Fruit fly (Drosophila melanogaster): ENCODE measurements around the gene VAChT.

The VAChT gene

DNA sequence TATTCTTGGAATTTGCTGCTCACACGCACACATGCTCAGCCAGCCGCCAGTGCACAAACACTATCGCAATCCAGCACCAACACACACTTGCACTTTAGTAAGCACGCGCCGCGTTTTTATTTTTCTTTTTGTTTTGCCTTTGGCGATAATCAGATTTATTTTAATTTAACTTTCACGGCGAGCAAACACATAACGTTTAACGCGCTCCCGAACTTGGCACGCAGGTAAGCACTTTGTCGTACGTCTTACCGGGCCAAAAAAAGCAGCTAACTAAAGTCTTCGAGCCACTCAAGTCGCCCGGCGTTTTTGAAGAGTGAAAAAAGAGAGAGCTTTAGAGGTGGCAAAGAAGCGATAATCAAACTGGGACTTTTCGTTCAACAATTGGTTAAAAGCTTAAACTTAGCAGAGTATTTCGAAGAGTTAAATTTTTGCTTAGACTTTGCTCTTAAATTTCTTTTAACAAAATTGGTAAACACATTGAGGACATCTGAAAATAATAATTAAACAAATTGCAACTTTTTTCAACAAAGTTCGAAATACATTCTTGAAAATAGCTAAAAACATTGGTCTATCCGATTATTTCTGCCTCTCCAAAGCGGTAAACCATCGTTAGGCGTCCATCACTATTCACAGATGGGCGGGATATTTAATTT lies 38.1 kb downstream of the VAChT start, which contains the start of gene Mekk1 (continued):
- peak; percentile 92 for TF ChIP-seq row (GFP tag; IDR thresholded peaks at IDR 0.05)
- no peak for TF ChIP-seq Doc2 (GFP tag; IDR thresholded peaks at IDR 0.05)
- TF ChIP-seq CG13424 (tag; optimal IDR thresholded peaks at IDR 0.05), result peak; percentile 74
- no peak for TF ChIP-seq CG17328 (GFP tag; IDR thresholded peaks at IDR 0.05)
- TF ChIP-seq sisA (GFP tag; IDR thresholded peaks at IDR 0.05), result no peak
- no peak for TF ChIP-seq Neu2 (GFP tag; optimal IDR thresholded peaks at IDR 0.05; ENCODE audit: borderline replicate concordance)
- peak; percentile 65 for TF ChIP-seq Nf-YC (tag; optimal IDR thresholded peaks at IDR 0.05)
- no peak for TF ChIP-seq trem (tag; optimal IDR thresholded peaks at IDR 0.05)
- TF ChIP-seq CG7372 (GFP tag; IDR thresholded peaks at IDR 0.05), result peak; percentile 20; the same call in 1 of the 2 replicates
- TF ChIP-seq fd96Cb (tag; optimal IDR thresholded peaks at IDR 0.05), result no peak
- TF ChIP-seq CG2678 (tag; optimal IDR thresholded peaks at IDR 0.05), result peak; percentile 70
- TF ChIP-seq CG18599 (GFP tag; optimal IDR thresholded peaks at IDR 0.05), result peak; percentile 57
- TF ChIP-seq CG6689 (GFP tag; IDR thresholded peaks at IDR 0.05), result 0 out of 2 replicates have a peak, but pooled peaks have one; percentile 19
- peak; percentile 14 for TF ChIP-seq gfzf (GFP tag; optimal IDR thresholded peaks at IDR 0.05)
- TF ChIP-seq scrt (GFP tag; optimal IDR thresholded peaks at IDR 0.05), result peak; percentile 72
- no peak for TF ChIP-seq CG15479 (GFP tag; optimal IDR thresholded peaks at IDR 0.05)
- peak; percentile 53 for TF ChIP-seq shn (GFP tag; optimal IDR thresholded peaks at IDR 0.05)
- peak; percentile 4 for TF ChIP-seq CG4617 (GFP tag; optimal IDR thresholded peaks at IDR 0.05; ENCODE audit: borderline replicate concordance)
- peak; percentile 19 for TF ChIP-seq Camta (GFP tag; optimal IDR thresholded peaks at IDR 0.05)
- TF ChIP-seq Ets65A (GFP tag), result peak; percentile 81
- TF ChIP-seq CG14050 (GFP tag; IDR thresholded peaks at IDR 0.05), result 0 out of 3 replicates have a peak, but pooled peaks have one; percentile 26
- peak; percentile 55 for TF ChIP-seq Xbp1 (GFP tag; optimal IDR thresholded peaks at IDR 0.05)
- TF ChIP-seq CG8765 (GFP tag; IDR thresholded peaks at IDR 0.05), result no peak
- no peak for TF ChIP-seq z (GFP tag; IDR thresholded peaks at IDR 0.05)
- TF ChIP-seq pb (GFP tag; optimal IDR thresholded peaks at IDR 0.05), result no peak
- no peak for TF ChIP-seq CG10462 (GFP tag; optimal IDR thresholded peaks at IDR 0.05)
- no peak for TF ChIP-seq CG11247 (GFP tag; IDR thresholded peaks at IDR 0.05)
- peak; percentile 60 for TF ChIP-seq grau (tag; optimal IDR thresholded peaks at IDR 0.05)
- TF ChIP-seq twi (tag; optimal IDR thresholded peaks at IDR 0.05), result peak; percentile 12
- TF ChIP-seq CG12769 (tag; optimal IDR thresholded peaks at IDR 0.05), result no peak
- no peak for TF ChIP-seq Adf1 (GFP tag; IDR thresholded peaks at IDR 0.05)
- no peak for TF ChIP-seq fd64A (GFP tag; optimal IDR thresholded peaks at IDR 0.05)
- no peak for TF ChIP-seq MBD-R2 (GFP tag; IDR thresholded peaks at IDR 0.05)
- TF ChIP-seq CG10431 (GFP tag; optimal IDR thresholded peaks at IDR 0.05), result peak; percentile 7
- no peak for TF ChIP-seq CG5180 (GFP tag; optimal IDR thresholded peaks at IDR 0.05)
- peak; percentile 82 for TF ChIP-seq BEAF-32 (GFP tag; optimal IDR thresholded peaks at IDR 0.05)
- TF ChIP-seq CG7963 (GFP tag; IDR thresholded peaks at IDR 0.05; ENCODE audit: partially characterized antibody), result no peak
- TF ChIP-seq CoRest (tag; optimal IDR thresholded peaks at IDR 0.05), result peak; percentile 67
- TF ChIP-seq CG2129 (GFP tag; IDR thresholded peaks at IDR 0.05; ENCODE audit: partially characterized antibody), result peak; percentile 39; the same call in 1 of the 2 replicates
- TF ChIP-seq Hr51 (GFP tag; optimal IDR thresholded peaks at IDR 0.05), result peak in 1 of 2 experiments; percentile 54
- peak; percentile 47 for TF ChIP-seq Sox102F (GFP tag; optimal IDR thresholded peaks at IDR 0.05)
- TF ChIP-seq Aef1 (GFP tag; IDR thresholded peaks at IDR 0.05), result peak; percentile 31; the same call in 1 of the 3 replicates
- TF ChIP-seq vfl (GFP tag; optimal IDR thresholded peaks at IDR 0.05), result peak; percentile 30
- no peak for TF ChIP-seq CG17385 (GFP tag; optimal IDR thresholded peaks at IDR 0.05)
- peak; percentile 48; the same call in 1 of the 2 replicates for TF ChIP-seq sna (GFP tag; IDR thresholded peaks at IDR 0.05; ENCODE audit: partially characterized antibody)
- no peak for TF ChIP-seq p53 (GFP tag; optimal IDR thresholded peaks at IDR 0.05)
- peak; percentile 51 for TF ChIP-seq tin (GFP tag; optimal IDR thresholded peaks at IDR 0.05)
- TF ChIP-seq ken (GFP tag; IDR thresholded peaks at IDR 0.05), result no peak
- TF ChIP-seq CG9797 (GFP tag; optimal IDR thresholded peaks at IDR 0.05), result no peak

Data from whole organism, embryonic.